Worm (Caenorhabditis elegans) whole organism, early embryonic: ENCODE results near the gene W02A2.9.

Source experiments
- B0310.2 ChIP-seq: sonication (generic microtip); optimal IDR thresholded peaks from 2 replicates; lab custom pipeline; 2016; ENCODE audit warnings: mild to moderate bottlenecking, missing genetic modification characterization, missing compliant biosample characterization
- F13C5.2 ChIP-seq: sonication (generic microtip); optimal IDR thresholded peaks from 2 replicates; lab custom pipeline; 2017; ENCODE audit warnings: mild to moderate bottlenecking, missing genetic modification characterization, inconsistent platforms, missing compliant biosample characterization
- aly-1 ChIP-seq: sonication (generic microtip); optimal IDR thresholded peaks from 2 replicates; lab custom pipeline; 2016; ENCODE audit warnings: missing genetic modification characterization, missing compliant biosample characterization
- ama-1 ChIP-seq: fragments of 150-350 bp; optimal IDR thresholded peaks from 2 replicates; lab custom pipeline; 2014
- ceh-13 ChIP-seq: fragments of 200-800 bp; sonication (Bioruptor generic); optimal IDR thresholded peaks from 2 replicates; lab custom pipeline; 2018; ENCODE audit warnings: mild to moderate bottlenecking, missing genetic modification characterization, missing compliant biosample characterization
- ceh-36 ChIP-seq: sonication (generic microtip); optimal IDR thresholded peaks from 2 replicates; lab custom pipeline; 2016; ENCODE audit warnings: missing genetic modification characterization, inconsistent platforms, missing compliant biosample characterization
- ets-7 ChIP-seq: sonication (generic microtip); optimal IDR thresholded peaks from 2 replicates; lab custom pipeline; 2016; ENCODE audit warnings: missing genotype, missing genetic modification characterization, missing compliant biosample characterization
- flt-1 ChIP-seq: fragments of 200-800 bp; sonication (Bioruptor generic); IDR thresholded peaks from 2 replicates; pipeline ENCODE4 v1.3.6; 2022; ENCODE audit warnings: missing genetic modification characterization, missing compliant biosample characterization
- hmbx-1 ChIP-seq: sonication (generic microtip); optimal IDR thresholded peaks from 2 replicates; lab custom pipeline; 2016; ENCODE audit warnings: mild to moderate bottlenecking, missing genetic modification characterization, missing compliant biosample characterization
- hmg-4 ChIP-seq: fragments of 200-800 bp; sonication (Bioruptor generic); optimal IDR thresholded peaks from 2 replicates; lab custom pipeline; 2018; ENCODE audit warnings: mild to moderate bottlenecking, missing genetic modification characterization, missing compliant biosample characterization
- hnd-1 ChIP-seq: sonication (generic microtip); optimal IDR thresholded peaks from 2 replicates; lab custom pipeline; 2016; ENCODE audit warnings: missing genetic modification characterization, missing compliant biosample characterization
- pes-1 ChIP-seq: fragments of 200-800 bp; sonication (Bioruptor generic); IDR thresholded peaks from 2 replicates; pipeline ENCODE4 v1.3.6; 2022; ENCODE audit warnings: missing genetic modification reagents, missing genetic modification characterization, missing compliant biosample characterization
- scrt-1 ChIP-seq: fragments of 200-800 bp; sonication (Bioruptor generic); IDR thresholded peaks from 2 replicates; pipeline ENCODE4 v1.3.6; 2022; ENCODE audit warnings: missing genetic modification characterization, missing compliant biosample characterization
- sea-1 ChIP-seq: fragments of 200-800 bp; sonication (Bioruptor generic); conservative IDR thresholded peaks from 2 replicates; pipeline ENCODE4 v1.3.6; 2022; ENCODE audit warnings: missing genetic modification characterization, missing compliant biosample characterization
- tbx-11 ChIP-seq: fragments of 200-800 bp; sonication (Bioruptor generic); IDR thresholded peaks from 2 replicates; pipeline ENCODE4 v1.3.6; 2022; ENCODE audit warnings: missing genetic modification characterization, missing compliant biosample characterization
- tbx-37 ChIP-seq: fragments of 200-800 bp; sonication (Bioruptor generic); conservative IDR thresholded peaks from 2 replicates; pipeline ENCODE4 v1.3.6; 2022; ENCODE audit warnings: missing genetic modification reagents, missing genetic modification characterization, missing compliant biosample characterization
- tra-4 ChIP-seq: sonication (generic microtip); optimal IDR thresholded peaks from 2 replicates; lab custom pipeline; 2017; ENCODE audit warnings: missing genetic modification characterization, missing compliant biosample characterization

Gene W02A2.9

ce11 chrIV:13383763-13384436 lies 36.4 kb downstream of the W02A2.9 start, which contains the start of gene rab-19:
TSS of gene rab-19 (minus strand) at chrIV:13384386.
- TF ChIP-seq F13C5.2 (tag; lab: Kevin White, UChicago) (peak; percentile 17), sea-1 (GFP tag; lab: Robert Waterston, UW) (no peak)

- TF ChIP-seq hmbx-1 (tag; lab: Kevin White, UChicago) = peak; percentile 48
- peak; percentile 58; the same call in 1 of the 2 replicates for TF ChIP-seq tbx-37 (GFP tag; lab: Robert Waterston, UW)
- peak; percentile 69 for TF ChIP-seq pes-1
- no peak for TF ChIP-seq tra-4 (tag; lab: Kevin White, UChicago)
- TF ChIP-seq flt-1 = peak; percentile 61
- peak; percentile 65 for TF ChIP-seq ceh-36
- peak; percentile 88 for TF ChIP-seq F13C5.2 (tag; lab: Kevin White, UChicago)
- TF ChIP-seq hnd-1 (tag; lab: Kevin White, UChicago) = peak; percentile 23
- TF ChIP-seq aly-1 (tag; lab: Kevin White, UChicago) = peak; percentile 53
- no peak for TF ChIP-seq ama-1
- TF ChIP-seq ceh-13 (GFP tag; lab: Kevin White, UChicago) = peak; percentile 60
- no peak for TF ChIP-seq B0310.2 (tag; lab: Kevin White, UChicago)
- TF ChIP-seq ets-7 = peak; percentile 26
- TF ChIP-seq tbx-11 = peak; percentile 58; the same call in 1 of the 2 replicates
- TF ChIP-seq hmg-4 = peak; percentile 19
- peak; percentile 67; the same call in 1 of the 2 replicates for TF ChIP-seq scrt-1 (GFP tag; lab: Robert Waterston, UW)
- TF ChIP-seq sea-1 (GFP tag; lab: Robert Waterston, UW) = peak; percentile 77
Measured at ce11 chrIV:13386043-13386442, 38.6 kb downstream of the W02A2.9 start, which contains the start of the genes Y62E10A.20, Y62E10A.23 and mdt-9. TSS of gene Y62E10A.20 (minus strand) at chrIV:13386091. TSS of gene Y62E10A.23 (plus strand) at chrIV:13386324. TSS of gene mdt-9 (plus strand) at chrIV:13386380.

- TF ChIP-seq F13C5.2 (tag; lab: Kevin White, UChicago) = no peak
- no peak for TF ChIP-seq sea-1 (GFP tag; lab: Robert Waterston, UW)
- no peak for TF ChIP-seq aly-1 (tag; lab: Kevin White, UChicago)
- no peak for TF ChIP-seq hnd-1 (tag; lab: Kevin White, UChicago)
- no peak for TF ChIP-seq ets-7
- no peak for TF ChIP-seq tbx-11
- no peak for TF ChIP-seq pes-1
- no peak for TF ChIP-seq ama-1
Measured at ce11 chrIV:13386903-13387302, 39.4 kb downstream of the W02A2.9 start, which contains the start of gene lsm-3. TSS of gene lsm-3 (plus strand) at chrIV:13387203.

ce11 chrIV:13388779-13389178 lies 41.3 kb downstream of the W02A2.9 start:
- TF ChIP-seq scrt-1 (GFP tag; lab: Robert Waterston, UW) (no peak), ceh-13 (GFP tag; lab: Kevin White, UChicago) (no peak), hmbx-1 (tag; lab: Kevin White, UChicago) (no peak), flt-1 (no peak), hmg-4 (no peak), ceh-36 (no peak), tra-4 (tag; lab: Kevin White, UChicago) (no peak), aly-1 (tag; lab: Kevin White, UChicago) (no peak), B0310.2 (tag; lab: Kevin White, UChicago) (no peak), F13C5.2 (tag; lab: Kevin White, UChicago) (no peak), tbx-37 (GFP tag; lab: Robert Waterston, UW) (no peak), sea-1 (GFP tag; lab: Robert Waterston, UW) (no peak), ama-1 (no peak), hnd-1 (tag; lab: Kevin White, UChicago) (no peak)

ce11 chrIV:13389237-13389636 lies 41.8 kb downstream of the W02A2.9 start:
- TF ChIP-seq hmbx-1 (tag; lab: Kevin White, UChicago) (no peak), ets-7 (no peak), tra-4 (tag; lab: Kevin White, UChicago) (no peak), ama-1 (no peak), tbx-11 (no peak), tbx-37 (GFP tag; lab: Robert Waterston, UW) (no peak)

DNA sequence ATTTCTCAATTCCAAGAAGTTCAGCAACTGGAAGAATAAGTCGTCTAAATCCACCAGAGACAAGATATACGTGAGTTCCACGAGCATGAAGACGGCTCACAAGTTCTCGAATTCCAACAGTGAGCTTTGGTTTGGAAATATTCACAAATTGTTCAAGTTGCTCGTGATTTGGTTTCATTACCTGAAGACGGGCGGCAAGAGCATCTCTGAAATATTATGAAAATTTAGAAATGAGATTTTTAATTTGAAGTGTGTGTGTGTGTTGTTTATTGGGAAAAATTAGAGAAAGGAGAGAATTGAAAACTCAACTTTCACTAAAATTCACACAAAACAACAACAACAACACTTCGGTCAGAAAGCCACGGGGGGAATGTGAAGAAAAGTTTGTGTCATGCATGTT lies 43.3 kb downstream of the W02A2.9 start:
- TF ChIP-seq pes-1 (no peak), scrt-1 (GFP tag; lab: Robert Waterston, UW) (no peak), hmg-4 (no peak), tbx-11 (no peak), ama-1 (no peak), hmbx-1 (tag; lab: Kevin White, UChicago) (no peak), ceh-13 (GFP tag; lab: Kevin White, UChicago) (no peak), F13C5.2 (tag; lab: Kevin White, UChicago) (no peak), tra-4 (tag; lab: Kevin White, UChicago) (no peak), tbx-37 (GFP tag; lab: Robert Waterston, UW) (no peak), ceh-36 (no peak), hnd-1 (tag; lab: Kevin White, UChicago) (no peak), B0310.2 (tag; lab: Kevin White, UChicago) (no peak), ets-7 (no peak), aly-1 (tag; lab: Kevin White, UChicago) (no peak), flt-1 (no peak), sea-1 (GFP tag; lab: Robert Waterston, UW) (no peak)

DNA sequence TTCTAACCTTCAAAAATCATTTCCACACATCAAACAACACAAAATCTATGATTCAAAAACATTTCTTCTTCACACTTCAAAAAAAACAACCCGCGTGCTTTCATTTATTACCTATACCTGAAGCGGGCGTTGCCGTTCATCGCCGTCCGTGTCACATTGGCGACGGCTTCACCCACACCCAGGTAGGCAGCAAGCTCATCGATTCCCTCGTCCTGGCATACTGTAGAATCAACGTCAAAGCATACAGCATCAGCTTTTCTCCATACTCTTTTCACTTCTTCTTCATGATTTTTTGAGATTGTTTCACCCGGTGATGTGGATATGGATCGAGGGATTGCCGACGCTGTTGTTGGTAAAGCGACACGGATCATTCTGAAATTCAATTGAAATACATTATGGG lies 44.8 kb downstream of the W02A2.9 start:
- TF ChIP-seq tra-4 (tag; lab: Kevin White, UChicago) (no peak), scrt-1 (GFP tag; lab: Robert Waterston, UW) (no peak), aly-1 (tag; lab: Kevin White, UChicago) (no peak), sea-1 (GFP tag; lab: Robert Waterston, UW) (no peak), tbx-37 (GFP tag; lab: Robert Waterston, UW) (no peak), hnd-1 (tag; lab: Kevin White, UChicago) (no peak), hmbx-1 (tag; lab: Kevin White, UChicago) (no peak), ceh-13 (GFP tag; lab: Kevin White, UChicago) (no peak), B0310.2 (tag; lab: Kevin White, UChicago) (no peak), F13C5.2 (tag; lab: Kevin White, UChicago) (no peak), tbx-11 (no peak), flt-1 (no peak), hmg-4 (no peak), pes-1 (no peak), ceh-36 (no peak)
